Worm (Caenorhabditis elegans): ENCODE measurements around the gene plc-1.

plc-1 gene

ce11 chrX:10792435-10792834 lies 46.0 kb downstream of the plc-1 start, which contains the start of gene vap-2:
vap-2 (minus strand) TSS chrX:10792535.
- TF ChIP-seq ama-1 (optimal IDR thresholded peaks at IDR 0.05) (no peak), tra-4 (tag; optimal IDR thresholded peaks at IDR 0.05) (no peak), F13C5.2 (tag; optimal IDR thresholded peaks at IDR 0.05) (no peak), ceh-13 (GFP tag; optimal IDR thresholded peaks at IDR 0.05) (no peak), flt-1 (GFP tag; IDR thresholded peaks at IDR 0.05) (no peak), hmg-4 (GFP tag; optimal IDR thresholded peaks at IDR 0.05) (no peak), B0310.2 (tag; optimal IDR thresholded peaks at IDR 0.05) (no peak), sea-1 (GFP tag; conservative IDR thresholded peaks at IDR 0.05) (no peak), ceh-36 (tag; optimal IDR thresholded peaks at IDR 0.05) (no peak), tbx-37 (GFP tag; conservative IDR thresholded peaks at IDR 0.05) (no peak), hnd-1 (tag; optimal IDR thresholded peaks at IDR 0.05) (no peak), pes-1 (GFP tag; IDR thresholded peaks at IDR 0.05) (no peak), ets-7 (tag; optimal IDR thresholded peaks at IDR 0.05) (no peak), tbx-11 (GFP tag; IDR thresholded peaks at IDR 0.05) (no peak), aly-1 (tag; optimal IDR thresholded peaks at IDR 0.05) (no peak), scrt-1 (GFP tag; IDR thresholded peaks at IDR 0.05) (no peak)

ce11 chrX:10787203-10787602 lies 51.2 kb downstream of the plc-1 start, which contains the start of gene ttr-14:
ttr-14 (plus strand) TSS chrX:10787503.
- TF ChIP-seq ceh-36 (tag; optimal IDR thresholded peaks at IDR 0.05) (no peak), tra-4 (tag; optimal IDR thresholded peaks at IDR 0.05) (no peak), sea-1 (GFP tag; conservative IDR thresholded peaks at IDR 0.05) (no peak), scrt-1 (GFP tag; IDR thresholded peaks at IDR 0.05) (no peak), tbx-11 (GFP tag; IDR thresholded peaks at IDR 0.05) (no peak), aly-1 (tag; optimal IDR thresholded peaks at IDR 0.05) (no peak)

- TF ChIP-seq ceh-13 (GFP tag; optimal IDR thresholded peaks at IDR 0.05): no peak
- no peak for TF ChIP-seq sea-1 (GFP tag; conservative IDR thresholded peaks at IDR 0.05)
- no peak for TF ChIP-seq B0310.2 (tag; optimal IDR thresholded peaks at IDR 0.05)
- TF ChIP-seq tra-4 (tag; optimal IDR thresholded peaks at IDR 0.05): no peak
- TF ChIP-seq ceh-36 (tag; optimal IDR thresholded peaks at IDR 0.05): no peak
- no peak for TF ChIP-seq ama-1 (optimal IDR thresholded peaks at IDR 0.05)
- no peak for TF ChIP-seq hnd-1 (tag; optimal IDR thresholded peaks at IDR 0.05)
- TF ChIP-seq ets-7 (tag; optimal IDR thresholded peaks at IDR 0.05): no peak
- TF ChIP-seq flt-1 (GFP tag; IDR thresholded peaks at IDR 0.05): no peak
- no peak for TF ChIP-seq scrt-1 (GFP tag; IDR thresholded peaks at IDR 0.05)
- no peak for TF ChIP-seq hmg-4 (GFP tag; optimal IDR thresholded peaks at IDR 0.05)
- TF ChIP-seq tbx-37 (GFP tag; conservative IDR thresholded peaks at IDR 0.05): no peak
- no peak for TF ChIP-seq hmbx-1 (tag; optimal IDR thresholded peaks at IDR 0.05)
- no peak for TF ChIP-seq tbx-11 (GFP tag; IDR thresholded peaks at IDR 0.05)
- TF ChIP-seq F13C5.2 (tag; optimal IDR thresholded peaks at IDR 0.05): no peak
- no peak for TF ChIP-seq pes-1 (GFP tag; IDR thresholded peaks at IDR 0.05)
Observed at ce11 chrX:10783822-10784221, 54.6 kb downstream of the plc-1 start, which contains the start of gene clc-4. clc-4 (minus strand) TSS chrX:10783922.

- no peak for TF ChIP-seq flt-1 (GFP tag; IDR thresholded peaks at IDR 0.05)
- no peak for TF ChIP-seq ama-1 (optimal IDR thresholded peaks at IDR 0.05)
- TF ChIP-seq ceh-13 (GFP tag; optimal IDR thresholded peaks at IDR 0.05): no peak
- TF ChIP-seq ets-7 (tag; optimal IDR thresholded peaks at IDR 0.05): no peak
- TF ChIP-seq tra-4 (tag; optimal IDR thresholded peaks at IDR 0.05): no peak
- TF ChIP-seq scrt-1 (GFP tag; IDR thresholded peaks at IDR 0.05): no peak
- TF ChIP-seq sea-1 (GFP tag; conservative IDR thresholded peaks at IDR 0.05): no peak
- no peak for TF ChIP-seq hmbx-1 (tag; optimal IDR thresholded peaks at IDR 0.05)
- no peak for TF ChIP-seq aly-1 (tag; optimal IDR thresholded peaks at IDR 0.05)
- no peak for TF ChIP-seq F13C5.2 (tag; optimal IDR thresholded peaks at IDR 0.05)
- no peak for TF ChIP-seq ceh-36 (tag; optimal IDR thresholded peaks at IDR 0.05)
- TF ChIP-seq pes-1 (GFP tag; IDR thresholded peaks at IDR 0.05): no peak
- no peak for TF ChIP-seq B0310.2 (tag; optimal IDR thresholded peaks at IDR 0.05)
- no peak for TF ChIP-seq hmg-4 (GFP tag; optimal IDR thresholded peaks at IDR 0.05)
- no peak for TF ChIP-seq tbx-11 (GFP tag; IDR thresholded peaks at IDR 0.05)
- no peak for TF ChIP-seq hnd-1 (tag; optimal IDR thresholded peaks at IDR 0.05)
- no peak for TF ChIP-seq tbx-37 (GFP tag; conservative IDR thresholded peaks at IDR 0.05)
Observed at ce11 chrX:10780542-10781266, 57.7 kb downstream of the plc-1 start.

- TF ChIP-seq B0310.2 (tag; optimal IDR thresholded peaks at IDR 0.05): no peak
- no peak for TF ChIP-seq hnd-1 (tag; optimal IDR thresholded peaks at IDR 0.05)
- TF ChIP-seq hmg-4 (GFP tag; optimal IDR thresholded peaks at IDR 0.05): no peak
- no peak for TF ChIP-seq ama-1 (optimal IDR thresholded peaks at IDR 0.05)
- no peak for TF ChIP-seq hmbx-1 (tag; optimal IDR thresholded peaks at IDR 0.05)
- no peak for TF ChIP-seq scrt-1 (GFP tag; IDR thresholded peaks at IDR 0.05)
- no peak for TF ChIP-seq tbx-37 (GFP tag; conservative IDR thresholded peaks at IDR 0.05)
- no peak for TF ChIP-seq tra-4 (tag; optimal IDR thresholded peaks at IDR 0.05)
- TF ChIP-seq aly-1 (tag; optimal IDR thresholded peaks at IDR 0.05): no peak
Observed at ce11 chrX:10774865-10775264, 63.6 kb downstream of the plc-1 start.

- TF ChIP-seq ama-1 (optimal IDR thresholded peaks at IDR 0.05) (no peak), pes-1 (GFP tag; IDR thresholded peaks at IDR 0.05) (no peak), aly-1 (tag; optimal IDR thresholded peaks at IDR 0.05) (no peak), hmg-4 (GFP tag; optimal IDR thresholded peaks at IDR 0.05) (no peak), ceh-36 (tag; optimal IDR thresholded peaks at IDR 0.05) (no peak), F13C5.2 (tag; optimal IDR thresholded peaks at IDR 0.05) (no peak), flt-1 (GFP tag; IDR thresholded peaks at IDR 0.05) (no peak)
Observed at ce11 chrX:10772763-10773162, 65.7 kb downstream of the plc-1 start.

- TF ChIP-seq F13C5.2 (tag; optimal IDR thresholded peaks at IDR 0.05): no peak
- TF ChIP-seq pes-1 (GFP tag; IDR thresholded peaks at IDR 0.05): no peak
- TF ChIP-seq scrt-1 (GFP tag; IDR thresholded peaks at IDR 0.05): no peak
- no peak for TF ChIP-seq hnd-1 (tag; optimal IDR thresholded peaks at IDR 0.05)
- TF ChIP-seq tbx-37 (GFP tag; conservative IDR thresholded peaks at IDR 0.05): no peak
- no peak for TF ChIP-seq ceh-36 (tag; optimal IDR thresholded peaks at IDR 0.05)
- no peak for TF ChIP-seq flt-1 (GFP tag; IDR thresholded peaks at IDR 0.05)
- TF ChIP-seq hmbx-1 (tag; optimal IDR thresholded peaks at IDR 0.05): no peak
- no peak for TF ChIP-seq ceh-13 (GFP tag; optimal IDR thresholded peaks at IDR 0.05)
- no peak for TF ChIP-seq ama-1 (optimal IDR thresholded peaks at IDR 0.05)
Observed at ce11 chrX:10772165-10772584, 66.3 kb downstream of the plc-1 start.
